Worm (Caenorhabditis elegans) whole organism, L4 larva: ENCODE results near the gene srx-17.

Experiments used
- D1046.2 ChIP-seq: fragments of 200-800 bp; sonication (Bioruptor generic); IDR thresholded peaks from 2 replicates; pipeline ENCODE4 v1.3.6; 2022; ENCODE audit warnings: missing genetic modification characterization, missing compliant biosample characterization
- F26F4.8 ChIP-seq: fragments of 200-800 bp; sonication (Bioruptor generic); conservative IDR thresholded peaks from 2 replicates; pipeline ENCODE4 v1.3.6; 2022; ENCODE audit warnings: missing genetic modification characterization, missing compliant biosample characterization
- R02D3.7 ChIP-seq: fragments of 150-350 bp; sonication (generic microtip); optimal IDR thresholded peaks from 3 replicates; lab custom pipeline; 2014; ENCODE audit warnings: missing biosample characterization, missing genetic modification characterization
- Y5F2A.4 ChIP-seq: fragments of 200-800 bp; sonication (Bioruptor generic); optimal IDR thresholded peaks from 2 replicates; lab custom pipeline; 2018; ENCODE audit warnings: mild to moderate bottlenecking, missing genetic modification characterization, missing compliant biosample characterization
- Y75B8A.6 ChIP-seq: fragments of 200-800 bp; sonication (Bioruptor generic); IDR thresholded peaks from 2 replicates; pipeline ENCODE4 v1.3.6; 2022; ENCODE audit warnings: missing genetic modification reagents, missing genetic modification characterization, missing compliant biosample characterization
- aha-1 ChIP-seq: fragments of 150-350 bp; peaks from one replicate; lab custom pipeline; 2014; ENCODE audit warnings: missing biosample characterization, missing genetic modification characterization
- ama-1 ChIP-seq: fragments of 150-350 bp; optimal IDR thresholded peaks from 2 replicates; lab custom pipeline; 2014; ENCODE audit warnings: inconsistent platforms, mixed read lengths
- ceh-44 ChIP-seq: fragments of 200-800 bp; sonication (Bioruptor generic); IDR thresholded peaks from 2 replicates; pipeline ENCODE4 v1.3.6; 2022; ENCODE audit warnings: missing genetic modification reagents, missing genetic modification characterization, missing compliant biosample characterization
- ctbp-1 ChIP-seq: fragments of 200-800 bp; sonication (Bioruptor generic); IDR thresholded peaks from 2 replicates; pipeline ENCODE4 v1.3.6; 2022; ENCODE audit warnings: missing genetic modification reagents, missing genetic modification characterization, missing compliant biosample characterization
- daf-16 ChIP-seq, 3 experiments: sonication (generic microtip); optimal IDR thresholded peaks; 2 replicates each; lab custom pipeline; 2016 to 2017; ENCODE audit warnings: missing genetic modification characterization in 3 of 3, missing genetic modification reagents in 3 of 3, mild to moderate bottlenecking in 2 of 3, missing compliant biosample characterization in 2 of 3, missing biosample characterization in 1 of 3, moderate library complexity in 1 of 3
- dpl-1 ChIP-seq: fragments of 150-350 bp; optimal IDR thresholded peaks from 2 replicates; lab custom pipeline; 2014; ENCODE audit warnings: missing biosample characterization, missing genetic modification reagents, missing genetic modification characterization
- dve-1 ChIP-seq: sonication (generic microtip); optimal IDR thresholded peaks from 2 replicates; lab custom pipeline; 2017; ENCODE audit warnings: antibody characterized with exemption, mild to moderate bottlenecking, missing genetic modification characterization, missing compliant biosample characterization; ENCODE audit not compliant: insufficient read depth
- egl-27 ChIP-seq: sonication (generic microtip); optimal IDR thresholded peaks from 3 replicates; lab custom pipeline; 2017; ENCODE audit warnings: missing biosample characterization, missing genetic modification reagents, missing genetic modification characterization
- egl-43 ChIP-seq: fragments of 200-800 bp; sonication (Bioruptor generic); IDR thresholded peaks from 2 replicates; pipeline ENCODE4 v1.3.6; 2022; ENCODE audit warnings: missing genetic modification reagents, missing genetic modification characterization, missing compliant biosample characterization
- gei-8 ChIP-seq: fragments of 200-800 bp; sonication (Bioruptor generic); optimal IDR thresholded peaks from 2 replicates; lab custom pipeline; 2018; ENCODE audit warnings: mild to moderate bottlenecking, missing genetic modification characterization, missing compliant biosample characterization
- hlh-30 ChIP-seq: sonication (generic microtip); optimal IDR thresholded peaks from 2 replicates; lab custom pipeline; 2017; ENCODE audit warnings: antibody characterized with exemption, mild to moderate bottlenecking, missing genetic modification characterization, missing compliant biosample characterization; ENCODE audit not compliant: insufficient read depth
- jun-1 ChIP-seq: fragments of 150-350 bp; optimal IDR thresholded peaks from 2 replicates; lab custom pipeline; 2014; ENCODE audit warnings: missing biosample characterization, missing genetic modification reagents, missing genetic modification characterization
- lim-7 ChIP-seq: fragments of 200-800 bp; sonication (Bioruptor generic); IDR thresholded peaks from 2 replicates; pipeline ENCODE4 v1.3.6; 2022; ENCODE audit warnings: missing genetic modification characterization, missing compliant biosample characterization
- lin-29 ChIP-seq: fragments of 200-800 bp; sonication (Bioruptor generic); IDR thresholded peaks from 2 replicates; pipeline ENCODE4 v1.3.6; 2022; ENCODE audit warnings: missing genetic modification reagents, missing genetic modification characterization, missing compliant biosample characterization
- lin-38 ChIP-seq: fragments of 200-800 bp; sonication (Bioruptor generic); IDR thresholded peaks from 2 replicates; pipeline ENCODE4 v1.3.6; 2022; ENCODE audit warnings: missing genetic modification reagents, missing genetic modification characterization, missing compliant biosample characterization
- lin-39 ChIP-seq: fragments of 150-350 bp; optimal IDR thresholded peaks from 2 replicates; lab custom pipeline; 2014; ENCODE audit warnings: missing biosample characterization, missing genetic modification reagents, missing genetic modification characterization
- lir-3 ChIP-seq: sonication (generic microtip); optimal IDR thresholded peaks from 2 replicates; lab custom pipeline; 2016; ENCODE audit warnings: mild to moderate bottlenecking, missing genetic modification characterization, missing compliant biosample characterization
- mdl-1 ChIP-seq, 2 experiments: fragments of 150-350 bp in 1 of 2; sonication (generic microtip) in 1 of 2; optimal IDR thresholded peaks; 2 replicates each; lab custom pipeline; 2014 to 2017; ENCODE audit warnings: missing biosample characterization in 2 of 2, missing genetic modification characterization in 2 of 2
- mxl-2 ChIP-seq: fragments of 200-800 bp; sonication (Bioruptor generic); conservative IDR thresholded peaks from 2 replicates; pipeline ENCODE4 v1.3.6; 2022; ENCODE audit warnings: missing genetic modification reagents, missing genetic modification characterization, missing compliant biosample characterization
- nhr-11 ChIP-seq: fragments of 150-350 bp; optimal IDR thresholded peaks from 2 replicates; lab custom pipeline; 2014; ENCODE audit warnings: missing biosample characterization, missing genetic modification characterization
- nhr-237 ChIP-seq: sonication (generic microtip); optimal IDR thresholded peaks from 2 replicates; lab custom pipeline; 2017; ENCODE audit warnings: missing biosample characterization, missing genetic modification characterization
- nhr-25 ChIP-seq: sonication (generic microtip); optimal IDR thresholded peaks from 2 replicates; lab custom pipeline; 2017; ENCODE audit warnings: missing genetic modification characterization, mild to moderate bottlenecking, missing compliant biosample characterization, antibody characterized with exemption, moderate library complexity, borderline replicate concordance; ENCODE audit not compliant: insufficient read depth
- nhr-28 ChIP-seq: fragments of 150-350 bp; optimal IDR thresholded peaks from 2 replicates; lab custom pipeline; 2014; ENCODE audit warnings: missing biosample characterization, missing genetic modification characterization
- nhr-48 ChIP-seq: sonication (generic microtip); optimal IDR thresholded peaks from 2 replicates; lab custom pipeline; 2016; ENCODE audit warnings: mild to moderate bottlenecking, missing genetic modification characterization, missing compliant biosample characterization
- nhr-76 ChIP-seq: fragments of 150-350 bp; optimal IDR thresholded peaks from 2 replicates; lab custom pipeline; 2014; ENCODE audit warnings: missing biosample characterization, missing genetic modification characterization
- pqm-1 ChIP-seq: sonication (generic microtip); optimal IDR thresholded peaks from 2 replicates; lab custom pipeline; 2017; ENCODE audit warnings: missing biosample characterization, missing genetic modification characterization
- tag-97 ChIP-seq: fragments of 200-800 bp; sonication (Bioruptor generic); IDR thresholded peaks from 2 replicates; pipeline ENCODE4 v1.3.6; 2022; ENCODE audit warnings: missing genetic modification characterization, missing compliant biosample characterization
- unc-130 ChIP-seq: sonication (generic microtip); optimal IDR thresholded peaks from 2 replicates; lab custom pipeline; 2016; ENCODE audit warnings: missing genetic modification reagents, missing genetic modification characterization, missing compliant biosample characterization
- vab-7 ChIP-seq: fragments of 200-800 bp; sonication (Bioruptor generic); IDR thresholded peaks from 2 replicates; pipeline ENCODE4 v1.3.6; 2022; ENCODE audit warnings: missing genetic modification reagents, missing genetic modification characterization, missing compliant biosample characterization
- zfp-2 ChIP-seq: sonication (generic microtip); optimal IDR thresholded peaks from 2 replicates; lab custom pipeline; 2016; ENCODE audit warnings: mild to moderate bottlenecking, missing genetic modification characterization, missing compliant biosample characterization

Gene srx-17

DNA sequence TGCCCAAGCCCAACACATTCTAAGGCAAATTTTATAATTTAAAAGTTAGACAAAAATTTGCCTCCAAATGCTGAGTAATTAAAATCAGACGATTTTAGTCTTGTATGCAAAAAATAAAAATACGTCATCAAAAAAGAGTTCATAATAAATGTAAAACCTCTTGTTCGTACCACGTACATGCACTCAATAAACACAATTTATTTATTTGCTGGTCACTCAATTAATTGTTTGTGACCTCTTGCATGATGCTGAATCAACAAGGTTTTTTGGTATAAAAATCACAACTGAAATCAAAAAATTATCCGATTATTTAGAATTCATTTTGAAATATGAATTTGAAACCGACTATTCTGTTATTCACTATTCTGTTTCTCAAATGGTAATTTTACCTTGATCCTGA lies 9.2 kb downstream of the srx-17 start, which contains the start of gene hpx-2:
hpx-2 (plus strand) TSS at position 301 of the 400 bp plus-strand sequence.
- no peak for TF ChIP-seq lin-29 (GFP tag; lab: Robert Waterston, UW)
- TF ChIP-seq gei-8 (GFP tag; lab: Kevin White, UChicago): no peak
- TF ChIP-seq ceh-44: no peak
- TF ChIP-seq ama-1 (lab: Kevin White, UChicago): no peak
- TF ChIP-seq dpl-1 (GFP tag; lab: Kevin White, UChicago): no peak
- no peak for TF ChIP-seq Y75B8A.6 (GFP tag; lab: Robert Waterston, UW)
- TF ChIP-seq lin-39 (tag; lab: Kevin White, UChicago): no peak
- no peak for TF ChIP-seq dve-1
- TF ChIP-seq nhr-237 (tag; lab: Kevin White, UChicago): no peak
- TF ChIP-seq daf-16 (GFP tag; optimal IDR thresholded peaks at IDR 0.05; lab: Kevin White, UChicago): no peak
- no peak for TF ChIP-seq daf-16 (tag; optimal IDR thresholded peaks at IDR 0.05; lab: Kevin White, UChicago)
- TF ChIP-seq lin-38: no peak
- TF ChIP-seq tag-97 (GFP tag; lab: Robert Waterston, UW): no peak
- TF ChIP-seq mdl-1 (tag; optimal IDR thresholded peaks at IDR 0.05; lab: Kevin White, UChicago): no peak
- no peak for TF ChIP-seq mxl-2 (GFP tag; lab: Robert Waterston, UW)
- TF ChIP-seq R02D3.7: no peak
- TF ChIP-seq unc-130 (GFP tag; lab: Kevin White, UChicago): no peak
- TF ChIP-seq egl-27 (tag; lab: Kevin White, UChicago): no peak

DNA sequence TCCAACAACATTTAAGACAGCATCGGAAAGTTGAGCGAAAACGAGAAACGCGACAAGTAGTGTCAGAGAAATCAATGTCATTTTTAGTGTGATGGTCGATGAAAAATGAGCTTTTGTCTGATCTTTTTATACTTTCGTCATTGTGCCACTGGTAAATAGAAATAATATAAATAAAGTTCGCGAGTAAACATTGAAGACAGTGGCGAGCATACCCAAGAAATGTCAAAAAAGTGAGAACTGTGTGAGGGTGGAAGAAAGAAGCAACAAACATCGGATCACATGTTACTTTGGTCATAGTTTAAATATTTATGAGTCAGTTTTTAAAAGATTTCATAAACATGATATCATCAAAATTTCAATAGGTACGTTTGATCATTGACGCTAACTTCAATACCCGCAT lies 13.3 kb downstream of the srx-17 start, which contains the start of gene ttr-21:
ttr-21 (minus strand) TSS at position 100 of the 400 bp plus-strand sequence.
- TF ChIP-seq ama-1 (lab: Kevin White, UChicago) (no peak), egl-43 (GFP tag; lab: Robert Waterston, UW) (no peak), lin-39 (tag; lab: Kevin White, UChicago) (no peak), nhr-28 (tag; lab: Kevin White, UChicago) (no peak), lim-7 (GFP tag; lab: Robert Waterston, UW) (no peak), Y5F2A.4 (no peak), hlh-30 (tag; lab: Kevin White, UChicago) (no peak), zfp-2 (tag; lab: Kevin White, UChicago) (no peak), jun-1 (tag; lab: Kevin White, UChicago) (no peak), aha-1 (tag; lab: Kevin White, UChicago) (no peak), lir-3 (no peak), F26F4.8 (no peak), tag-97 (GFP tag; lab: Robert Waterston, UW) (no peak)

DNA sequence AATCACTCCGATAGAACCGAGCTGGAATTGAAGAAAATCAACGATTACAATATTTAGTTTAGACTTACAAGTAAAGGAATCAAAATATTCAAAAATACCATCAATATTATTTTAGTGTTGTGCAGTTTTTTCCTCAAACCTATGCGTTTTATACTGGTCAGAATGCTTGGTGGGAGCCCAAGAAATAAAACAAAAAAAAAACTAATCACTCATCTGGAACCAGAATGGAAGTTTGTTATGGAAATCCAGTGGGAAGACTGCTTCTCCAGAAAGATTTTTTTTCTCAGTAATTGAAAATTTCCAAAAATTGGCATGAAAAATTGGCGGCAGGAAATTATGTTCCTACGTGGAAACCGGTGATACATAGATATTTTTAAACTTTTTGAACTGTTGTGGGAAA lies 15.4 kb downstream of the srx-17 start, which contains the start of gene srx-134:
srx-134 (minus strand) TSS at position 101 of the 400 bp plus-strand sequence.
- TF ChIP-seq ctbp-1: no peak
- TF ChIP-seq nhr-48 (tag; lab: Kevin White, UChicago): no peak
- TF ChIP-seq nhr-76 (tag; lab: Kevin White, UChicago): no peak
- TF ChIP-seq nhr-11 (tag; lab: Kevin White, UChicago): no peak
- TF ChIP-seq vab-7: no peak
- TF ChIP-seq nhr-28 (tag; lab: Kevin White, UChicago): no peak

DNA sequence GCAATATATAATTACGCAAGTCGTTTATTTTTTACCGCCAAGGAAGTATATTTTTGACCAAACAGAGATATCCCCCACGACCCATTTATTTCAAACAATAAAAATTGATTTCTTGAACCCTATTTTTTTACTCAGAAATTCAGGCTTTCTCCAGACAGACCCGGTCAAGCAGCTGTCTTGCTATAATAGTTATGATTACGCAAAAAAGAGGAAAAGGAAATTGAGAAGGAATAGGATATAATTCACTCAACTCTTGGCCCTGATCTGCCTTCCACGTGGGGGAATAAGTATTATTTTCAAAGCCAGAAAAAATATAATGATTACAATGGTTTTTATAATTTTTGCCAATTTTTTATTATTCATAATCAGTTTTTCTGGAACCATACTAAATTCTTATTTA lies 16.1 kb downstream of the srx-17 start, which contains the start of gene srx-136:
srx-136 (plus strand) TSS at position 301 of the 400 bp plus-strand sequence.
- TF ChIP-seq D1046.2 (GFP tag; lab: Robert Waterston, UW): no peak
- no peak for TF ChIP-seq pqm-1 (tag; lab: Kevin White, UChicago)
- TF ChIP-seq nhr-25: no peak
